Worm (Caenorhabditis elegans): Measurements from ENCODE around the gene cutl-25.

The cutl-25 gene

ce11 chrIII:3069101-3069500 is 22.2 kb upstream of the cutl-25 start (continued):
- TF ChIP-seq nhr-237 (tag; optimal IDR thresholded peaks at IDR 0.05) (no peak), pha-4 (GFP tag; IDR thresholded peaks at IDR 0.05) (no peak; the same call in 1 of the 2 replicates), pha-4 (tag; optimal IDR thresholded peaks at IDR 0.05) (no peak), tra-1 (GFP tag; IDR thresholded peaks at IDR 0.05) (0 out of 2 replicates have a peak, but pooled peaks have one; percentile 22), nhr-28 (tag; optimal IDR thresholded peaks at IDR 0.05) (no peak), ZK546.5 (tag; optimal IDR thresholded peaks at IDR 0.05) (no peak), unc-62 (GFP tag; optimal IDR thresholded peaks at IDR 0.05 in 1 of 2) (no peak), unc-62 (tag; optimal IDR thresholded peaks at IDR 0.05) (no peak), set-16 (GFP tag; IDR thresholded peaks at IDR 0.05) (no peak), lin-1 (GFP tag; IDR thresholded peaks at IDR 0.05) (no peak), cey-2 (tag; optimal IDR thresholded peaks at IDR 0.05; ENCODE audit: borderline replicate concordance, insufficient read depth) (no peak), dmd-9 (GFP tag; IDR thresholded peaks at IDR 0.05) (no peak), mes-2 (tag; optimal IDR thresholded peaks at IDR 0.05; ENCODE audit: poor library complexity, severe bottlenecking) (no peak), nhr-11 (tag; optimal IDR thresholded peaks at IDR 0.05) (no peak), ztf-7 (tag; optimal IDR thresholded peaks at IDR 0.05) (no peak), mdt-29 (GFP tag; IDR thresholded peaks at IDR 0.05) (no peak)

- no peak for TF ChIP-seq nhr-102 (tag; optimal IDR thresholded peaks at IDR 0.05)
- peak; percentile 90 for TF ChIP-seq fkh-10 (GFP tag; optimal IDR thresholded peaks at IDR 0.05)
- peak; percentile 85 to 94 for TF ChIP-seq ZK546.5 (tag; optimal IDR thresholded peaks at IDR 0.05)
- no peak for TF ChIP-seq nhr-237 (tag; optimal IDR thresholded peaks at IDR 0.05)
- TF ChIP-seq ceh-44 (GFP tag; IDR thresholded peaks at IDR 0.05), result no peak
- TF ChIP-seq F44E2.7 (GFP tag; IDR thresholded peaks at IDR 0.05), result no peak
- no peak for TF ChIP-seq daf-8 (GFP tag; IDR thresholded peaks at IDR 0.05)
- no peak for TF ChIP-seq ceh-28 (tag; optimal IDR thresholded peaks at IDR 0.05)
- TF ChIP-seq Y75B8A.6 (GFP tag; IDR thresholded peaks at IDR 0.05), result no peak
- no peak for TF ChIP-seq fos-1 (tag; optimal IDR thresholded peaks at IDR 0.05)
- TF ChIP-seq ceh-20 (GFP tag; IDR thresholded peaks at IDR 0.05), result no peak
- no peak for TF ChIP-seq snpc-4 (tag; optimal IDR thresholded peaks at IDR 0.05)
- peak; percentile 93 for TF ChIP-seq mes-2 (tag; optimal IDR thresholded peaks at IDR 0.05; ENCODE audit: poor library complexity, severe bottlenecking)
- TF ChIP-seq sdz-12 (GFP tag; optimal IDR thresholded peaks at IDR 0.05), result no peak
- TF ChIP-seq pha-4 (GFP tag; IDR thresholded peaks at IDR 0.05), result peak; percentile 23; the same call in 1 of the 2 replicates
- peak; percentile 90 for TF ChIP-seq pha-4 (tag; optimal IDR thresholded peaks at IDR 0.05)
- no peak for TF ChIP-seq madf-9 (GFP tag; conservative IDR thresholded peaks at IDR 0.05)
- TF ChIP-seq set-16 (GFP tag; IDR thresholded peaks at IDR 0.05), result no peak; the same call in 1 of the 2 replicates
- TF ChIP-seq ceh-82 (tag; optimal IDR thresholded peaks at IDR 0.05), result no peak
- TF ChIP-seq duxl-1 (tag; optimal IDR thresholded peaks at IDR 0.05; ENCODE audit: poor library complexity), result peak; percentile 54
- no peak for TF ChIP-seq skn-1 (tag; optimal IDR thresholded peaks at IDR 0.05)
- peak; percentile 70 for TF ChIP-seq T26A8.4 (GFP tag; IDR thresholded peaks at IDR 0.05)
- TF ChIP-seq nhr-25 (tag; optimal IDR thresholded peaks at IDR 0.05; ENCODE audit: borderline replicate concordance, insufficient read depth), result peak; percentile 57
- no peak for TF ChIP-seq lir-3 (tag; optimal IDR thresholded peaks at IDR 0.05)
- TF ChIP-seq lin-13 (GFP tag; optimal IDR thresholded peaks at IDR 0.05), result peak; percentile 90
- peak; percentile 88 for TF ChIP-seq nhr-77 (tag; optimal IDR thresholded peaks at IDR 0.05)
- TF ChIP-seq mep-1 (tag; optimal IDR thresholded peaks at IDR 0.05), result peak; percentile 94
- peak; percentile 84 for TF ChIP-seq dpl-1 (GFP tag; optimal IDR thresholded peaks at IDR 0.05)
- peak in 1 of 2 experiments; percentile 70 for TF ChIP-seq hif-1 (tag; optimal IDR thresholded peaks at IDR 0.05)
- no peak for TF ChIP-seq D1046.2 (GFP tag; IDR thresholded peaks at IDR 0.05)
- no peak for TF ChIP-seq Y5F2A.4 (GFP tag; optimal IDR thresholded peaks at IDR 0.05)
- no peak for TF ChIP-seq ZK337.2 (GFP tag; IDR thresholded peaks at IDR 0.05)
- no peak for TF ChIP-seq ceh-62 (tag; optimal IDR thresholded peaks at IDR 0.05)
- no peak for TF ChIP-seq ceh-32 (tag; optimal IDR thresholded peaks at IDR 0.05; ENCODE audit: poor library complexity)
- TF ChIP-seq zip-2 (tag; optimal IDR thresholded peaks at IDR 0.05), result peak; percentile 19
- peak; percentile 40 for TF ChIP-seq unc-130 (GFP tag; optimal IDR thresholded peaks at IDR 0.05)
- no peak for TF ChIP-seq lin-1 (GFP tag; IDR thresholded peaks at IDR 0.05)
- TF ChIP-seq php-3 (GFP tag; IDR thresholded peaks at IDR 0.05), result no peak
- no peak for TF ChIP-seq daf-19 (GFP tag; conservative IDR thresholded peaks at IDR 0.05)
Measured at ce11 chrIII:3067909-3068455, 21.0 kb upstream of the cutl-25 start, which contains the start of gene ubl-1. ubl-1 (plus strand) TSS chrIII:3068310.

Measured in whole organism, L4 larva.